Fruit fly (Drosophila melanogaster) whole organism, wandering third instar larva: ENCODE data around the gene CAH4.

Experiments
- CG32264 ChIP-seq: fragments of 200-800 bp; sonication (Bioruptor generic); optimal IDR thresholded peaks from 2 replicates; lab custom pipeline; 2016; ENCODE audit warnings: missing biosample characterization, missing genetic modification characterization
- CG9705 ChIP-seq: fragments of 200-800 bp; sonication (Bioruptor generic); optimal IDR thresholded peaks from 2 replicates; lab custom pipeline; 2018; ENCODE audit warnings: missing biosample characterization, mild to moderate bottlenecking, missing genetic modification characterization
- CrebA ChIP-seq: fragments of 200-800 bp; sonication (Bioruptor generic); optimal IDR thresholded peaks from 2 replicates; lab custom pipeline; 2016; ENCODE audit warnings: missing biosample characterization, mild to moderate bottlenecking, missing genetic modification characterization, borderline replicate concordance
- Dfd ChIP-seq: fragments of >200 bp; optimal IDR thresholded peaks from 2 replicates; lab custom pipeline; 2017; ENCODE audit warnings: missing biosample characterization, missing genetic modification characterization
- GATAd ChIP-seq: sonication (Bioruptor generic); optimal IDR thresholded peaks from 2 replicates; lab custom pipeline; 2016; ENCODE audit warnings: missing biosample characterization, missing genetic modification characterization
- HLH106 ChIP-seq: fragments of 200-800 bp; optimal IDR thresholded peaks from 3 replicates; lab custom pipeline; 2019; ENCODE audit warnings: missing biosample characterization, mild to moderate bottlenecking, missing genetic modification characterization, moderate library complexity
- Hnf4 ChIP-seq: fragments of 200-800 bp; sonication (Bioruptor generic); optimal IDR thresholded peaks from 2 replicates; lab custom pipeline; 2016; ENCODE audit warnings: missing biosample characterization, mild to moderate bottlenecking, missing genetic modification characterization
- Hr78 ChIP-seq: fragments of >200 bp; optimal IDR thresholded peaks from 2 replicates; lab custom pipeline; 2017; ENCODE audit warnings: missing biosample characterization, missing genetic modification characterization
- Jra ChIP-seq: sonication (Bioruptor generic); optimal IDR thresholded peaks from 2 replicates; lab custom pipeline; 2016; ENCODE audit warnings: missing biosample characterization, missing genetic modification characterization
- Mio ChIP-seq: sonication (Bioruptor generic); optimal IDR thresholded peaks from 2 replicates; lab custom pipeline; 2016; ENCODE audit warnings: missing biosample characterization, missing genetic modification characterization
- N ChIP-seq: fragments of >200 bp; optimal IDR thresholded peaks from 2 replicates; lab custom pipeline; 2018; ENCODE audit warnings: missing biosample characterization, missing external identifiers, missing genetic modification characterization
- OdsH ChIP-seq: fragments of 200-800 bp; sonication (Bioruptor generic); optimal IDR thresholded peaks from 2 replicates; lab custom pipeline; 2016; ENCODE audit warnings: missing biosample characterization, mild to moderate bottlenecking, missing genetic modification characterization
- Rel ChIP-seq, 2 experiments: fragments of 200-800 bp; sonication (Bioruptor generic) in 1 of 2; optimal IDR thresholded peaks; 2 replicates in 1 of 2; 3 replicates in 1 of 2; lab custom pipeline; 2016 to 2019; ENCODE audit warnings: mild to moderate bottlenecking in 2 of 2, missing biosample characterization in 2 of 2, missing genetic modification characterization in 2 of 2, moderate library complexity in 1 of 2
- Vsx2 ChIP-seq: fragments of 200-300, 225-300 bp; sonication (Bioruptor generic); optimal IDR thresholded peaks from 2 replicates; lab custom pipeline; 2018; ENCODE audit warnings: missing biosample characterization, missing genetic modification characterization; ENCODE audit not compliant: partially characterized antibody
- br ChIP-seq: fragments of 200-800 bp; sonication (Bioruptor generic); optimal IDR thresholded peaks from 2 replicates; lab custom pipeline; 2016; ENCODE audit warnings: missing biosample characterization, missing genetic modification characterization
- brk ChIP-seq: fragments of 200-800 bp; sonication (Bioruptor generic); optimal IDR thresholded peaks from 2 replicates; lab custom pipeline; 2016; ENCODE audit warnings: missing biosample characterization, mild to moderate bottlenecking, missing genetic modification characterization
- dl ChIP-seq, 2 experiments: fragments of 175-275, 200-275 bp in 1 of 2; fragments of 200-275 bp in 1 of 2; sonication (Bioruptor generic); optimal IDR thresholded peaks; lab custom pipeline; 2018; ENCODE audit warnings: mild to moderate bottlenecking in 2 of 2, missing biosample characterization in 2 of 2, missing genetic modification characterization in 2 of 2, moderate library complexity in 2 of 2; ENCODE audit not compliant: partially characterized antibody in 2 of 2, insufficient read depth in 1 of 2
- dmrt93B ChIP-seq: fragments of 200-800 bp; sonication (Bioruptor generic); optimal IDR thresholded peaks from 2 replicates; lab custom pipeline; 2018; ENCODE audit warnings: missing biosample characterization, mild to moderate bottlenecking, missing genetic modification characterization
- ey ChIP-seq: fragments of 200-800 bp; sonication (Bioruptor generic); optimal IDR thresholded peaks from 2 replicates; lab custom pipeline; 2016; ENCODE audit warnings: missing biosample characterization, missing genetic modification characterization
- fru ChIP-seq: fragments of 200-800 bp; sonication (Bioruptor generic); optimal IDR thresholded peaks from 3 replicates; lab custom pipeline; 2016; ENCODE audit warnings: missing biosample characterization, mild to moderate bottlenecking, missing genetic modification characterization
- h ChIP-seq: fragments of 200-800 bp; sonication (Bioruptor generic); optimal IDR thresholded peaks from 3 replicates; lab custom pipeline; 2016; ENCODE audit warnings: missing biosample characterization, mild to moderate bottlenecking, missing genetic modification characterization
- jim ChIP-seq: fragments of 175-275, 200-325 bp; sonication (Bioruptor generic); optimal IDR thresholded peaks from 2 replicates; lab custom pipeline; 2016; ENCODE audit warnings: missing biosample characterization, mild to moderate bottlenecking, missing genetic modification characterization
- lola ChIP-seq: fragments of >200 bp; optimal IDR thresholded peaks from 2 replicates; lab custom pipeline; 2017; ENCODE audit warnings: missing biosample characterization, missing genetic modification characterization
- pan ChIP-seq: fragments of >200 bp; optimal IDR thresholded peaks from 2 replicates; lab custom pipeline; 2017
- psq ChIP-seq: fragments of 200-800 bp; sonication (Bioruptor generic); optimal IDR thresholded peaks from 3 replicates; lab custom pipeline; 2017; ENCODE audit warnings: missing biosample characterization, mild to moderate bottlenecking, missing genetic modification characterization, moderate library complexity
- rgr ChIP-seq: fragments of 200-800 bp; sonication (Bioruptor generic); optimal IDR thresholded peaks from 3 replicates; lab custom pipeline; 2016; ENCODE audit warnings: missing biosample characterization, mild to moderate bottlenecking, missing genetic modification characterization
- sage ChIP-seq: fragments of 200-800 bp; sonication (Bioruptor generic); optimal IDR thresholded peaks from 2 replicates; lab custom pipeline; 2016; ENCODE audit warnings: missing biosample characterization, mild to moderate bottlenecking, missing genetic modification characterization
- sv ChIP-seq: fragments of 200-800 bp; sonication (Bioruptor generic); optimal IDR thresholded peaks from 3 replicates; lab custom pipeline; 2016; ENCODE audit warnings: missing biosample characterization, missing genetic modification characterization
- usp ChIP-seq: fragments of >200 bp; optimal IDR thresholded peaks from 2 replicates; lab custom pipeline; 2017; ENCODE audit warnings: missing biosample characterization, missing genetic modification characterization
- woc ChIP-seq: sonication (Bioruptor generic); optimal IDR thresholded peaks from 2 replicates; lab custom pipeline; 2016; ENCODE audit warnings: missing biosample characterization, mild to moderate bottlenecking, missing genetic modification characterization

The CAH4 gene

DNA sequence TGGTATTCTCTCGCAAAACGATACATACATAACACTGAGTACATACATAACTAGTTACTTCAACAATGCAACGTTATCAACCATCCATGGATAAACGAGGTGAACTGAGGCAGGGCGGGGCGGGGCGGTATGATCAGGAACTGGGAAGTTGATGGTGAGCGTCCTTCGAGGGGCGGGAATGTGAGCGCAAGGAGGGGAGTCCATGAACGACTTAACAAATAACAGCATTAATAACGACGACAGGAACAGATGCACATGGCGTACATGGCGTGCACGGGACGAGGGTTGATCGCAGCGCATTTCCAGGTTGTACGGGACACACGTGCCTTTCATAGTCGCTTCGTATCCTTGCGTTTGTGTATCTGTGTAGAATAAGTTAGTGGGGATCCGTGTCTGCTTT, 10.6 kb upstream of the CAH4 start:
- TF ChIP-seq br (GFP tag; lab: Kevin White, UChicago) (no peak), CG32264 (GFP tag; lab: Kevin White, UChicago) (no peak), ey (GFP tag; lab: Kevin White, UChicago) (no peak), OdsH (GFP tag; lab: Kevin White, UChicago) (no peak), Hnf4 (GFP tag; lab: Kevin White, UChicago) (no peak), sv (no peak), Dfd (GFP tag; lab: Kevin White, UChicago) (no peak), psq (no peak), rgr (GFP tag; lab: Kevin White, UChicago) (no peak), jim (GFP tag; lab: Kevin White, UChicago) (no peak), Rel (GFP tag; optimal IDR thresholded peaks at IDR 0.05; lab: Kevin White, UChicago) (no peak), Rel (tag; optimal IDR thresholded peaks at IDR 0.05; lab: Kevin White, UChicago) (no peak), Mio (GFP tag; lab: Kevin White, UChicago) (no peak), Vsx2 (GFP tag; lab: Kevin White, UChicago) (no peak), dl (GFP tag; optimal IDR thresholded peaks at IDR 0.05; lab: Kevin White, UChicago; ENCODE audit: insufficient read depth in 1 of 2, partially characterized antibody in 2 of 2) (no peak), brk (GFP tag; lab: Kevin White, UChicago) (no peak), pan (lab: Kevin White, UChicago) (no peak), CG9705 (GFP tag; lab: Kevin White, UChicago) (no peak), h (no peak)
- TF ChIP-seq, all 38 proteins: peak for 0

DNA sequence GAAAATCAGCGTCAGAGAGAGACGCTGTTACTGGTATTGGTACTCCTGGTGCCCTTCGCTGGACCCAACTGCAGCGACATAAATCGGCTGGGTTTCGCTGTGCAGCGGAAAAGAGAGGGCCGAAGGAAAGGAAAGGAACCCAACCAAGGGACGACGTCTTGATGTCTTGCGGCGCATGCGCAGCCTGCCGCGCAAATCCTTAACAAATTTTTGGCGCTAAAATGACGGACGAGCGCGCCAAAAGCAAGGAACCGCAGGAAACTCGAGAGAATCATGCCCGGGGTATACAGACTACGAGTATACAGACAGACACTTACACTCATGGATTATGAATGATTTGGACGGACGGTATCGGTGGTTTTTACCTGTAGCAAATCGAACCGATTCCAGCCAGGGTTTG, 9.6 kb upstream of the CAH4 start:
- TF ChIP-seq brk (GFP tag; lab: Kevin White, UChicago): no peak
- no peak for TF ChIP-seq usp (GFP tag; lab: Kevin White, UChicago)
- no peak for TF ChIP-seq fru
- no peak for TF ChIP-seq Hnf4 (GFP tag; lab: Kevin White, UChicago)
- TF ChIP-seq rgr (GFP tag; lab: Kevin White, UChicago): no peak
- no peak for TF ChIP-seq woc
- no peak for TF ChIP-seq Jra (GFP tag; lab: Kevin White, UChicago)
- TF ChIP-seq Hr78: no peak
- no peak for TF ChIP-seq br (GFP tag; lab: Kevin White, UChicago)
- no peak for TF ChIP-seq Mio (GFP tag; lab: Kevin White, UChicago)
- no peak for TF ChIP-seq Rel (GFP tag; optimal IDR thresholded peaks at IDR 0.05; lab: Kevin White, UChicago)
- no peak for TF ChIP-seq Rel (tag; optimal IDR thresholded peaks at IDR 0.05; lab: Kevin White, UChicago)
- no peak for TF ChIP-seq pan (lab: Kevin White, UChicago)
- no peak for TF ChIP-seq N (GFP tag; lab: Kevin White, UChicago)
- TF ChIP-seq lola (GFP tag; lab: Kevin White, UChicago): no peak
- TF ChIP-seq Vsx2 (GFP tag; lab: Kevin White, UChicago): no peak
- TF ChIP-seq sv: no peak

DNA sequence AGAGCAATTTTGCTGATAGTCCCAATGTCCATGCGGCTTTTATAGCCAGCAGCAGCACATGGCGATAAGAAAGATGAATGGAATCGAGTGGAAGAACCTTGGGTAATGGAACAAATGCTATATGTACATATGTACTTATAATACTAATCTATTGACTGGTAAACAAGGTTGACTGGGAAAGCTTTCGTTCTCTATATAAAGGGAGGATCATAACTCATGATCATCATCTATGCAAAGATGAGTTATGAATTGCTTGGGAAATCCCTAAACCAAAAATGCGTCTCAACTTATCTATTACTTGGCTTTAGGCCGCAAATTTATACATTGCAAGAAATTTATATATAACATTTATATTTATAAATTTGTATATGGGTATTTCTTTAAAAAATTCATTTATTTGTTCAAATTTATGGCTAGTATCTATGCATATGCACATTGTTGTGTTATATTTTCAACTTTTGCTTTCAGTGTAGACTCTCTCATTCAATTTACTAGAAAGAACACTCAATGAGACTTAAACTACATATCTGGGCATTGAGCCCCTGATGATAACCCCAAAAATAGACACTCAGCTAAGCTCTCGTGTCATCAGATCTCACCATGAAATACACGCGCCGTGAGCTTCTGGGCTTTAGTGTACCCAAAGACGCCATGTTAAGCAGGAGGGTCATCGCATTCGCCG, 7.5 kb upstream of the CAH4 start, which contains the start of the genes Srg1 and Elal:
TSS of gene Srg1 (minus strand) at position 14 of the 682 bp plus-strand sequence.
TSS of gene Elal (plus strand) at position 632 of the 682 bp plus-strand sequence.
- no peak for TF ChIP-seq Rel (GFP tag; optimal IDR thresholded peaks at IDR 0.05; lab: Kevin White, UChicago)
- TF ChIP-seq Rel (tag; optimal IDR thresholded peaks at IDR 0.05; lab: Kevin White, UChicago): peak; percentile 73
- no peak for TF ChIP-seq Mio (GFP tag; lab: Kevin White, UChicago)

DNA sequence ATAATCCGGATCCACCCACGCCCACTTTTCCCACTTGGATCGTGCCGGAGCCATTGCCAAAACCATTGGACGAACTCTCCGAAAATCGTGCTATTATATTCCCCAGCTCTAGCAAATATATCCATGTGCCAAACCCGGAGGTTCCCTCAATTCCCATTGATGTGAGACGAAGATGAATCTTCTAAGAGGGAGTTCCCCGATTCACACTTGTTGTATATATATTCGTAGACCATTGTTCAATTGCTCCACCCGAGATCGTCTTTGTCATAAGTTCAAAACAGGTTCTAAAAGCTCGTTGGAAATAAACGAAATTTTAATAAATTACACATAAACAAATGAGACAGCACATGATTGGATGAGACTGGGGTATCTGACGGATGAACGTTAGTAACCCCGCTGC, 6.5 kb upstream of the CAH4 start:
- TF ChIP-seq Rel (GFP tag; optimal IDR thresholded peaks at IDR 0.05; lab: Kevin White, UChicago) (no peak), Rel (tag; optimal IDR thresholded peaks at IDR 0.05; lab: Kevin White, UChicago) (peak; percentile 96), dmrt93B (GFP tag; lab: Kevin White, UChicago) (no peak)
- TF ChIP-seq, all 38 proteins: peak for 1

DNA sequence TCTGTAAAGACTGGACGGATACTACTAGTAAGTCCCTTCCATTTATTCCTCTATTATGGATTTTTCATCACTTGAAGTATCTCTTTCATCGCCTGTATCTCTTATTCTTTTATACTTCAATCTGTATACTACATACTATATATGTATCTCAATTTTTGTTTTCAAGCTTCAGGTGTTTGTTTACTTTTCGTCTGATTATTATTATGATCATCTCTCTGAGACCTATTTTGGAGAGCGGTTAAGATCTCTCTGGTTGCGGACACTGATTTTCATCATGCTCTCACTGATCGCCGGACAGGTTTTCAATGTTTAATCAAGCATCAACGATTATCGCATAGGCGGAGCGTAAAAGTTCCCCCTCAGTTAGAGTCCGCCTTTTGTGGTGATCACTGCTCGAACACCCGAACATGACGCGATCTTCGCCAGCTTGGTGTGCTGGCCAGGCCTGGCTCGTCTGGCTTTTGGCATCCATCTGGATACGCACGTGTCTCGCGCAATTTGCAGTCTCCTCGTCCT, 5.3 kb upstream of the CAH4 start, which contains the start of gene CG7016:
TSS of gene CG7016 (plus strand) at position 358 of the 516 bp plus-strand sequence.
- TF ChIP-seq woc (no peak), Rel (GFP tag; optimal IDR thresholded peaks at IDR 0.05; lab: Kevin White, UChicago) (no peak), Rel (tag; optimal IDR thresholded peaks at IDR 0.05; lab: Kevin White, UChicago) (peak; percentile 93), OdsH (GFP tag; lab: Kevin White, UChicago) (no peak)
- TF ChIP-seq, all 38 proteins: peak for 1

DNA sequence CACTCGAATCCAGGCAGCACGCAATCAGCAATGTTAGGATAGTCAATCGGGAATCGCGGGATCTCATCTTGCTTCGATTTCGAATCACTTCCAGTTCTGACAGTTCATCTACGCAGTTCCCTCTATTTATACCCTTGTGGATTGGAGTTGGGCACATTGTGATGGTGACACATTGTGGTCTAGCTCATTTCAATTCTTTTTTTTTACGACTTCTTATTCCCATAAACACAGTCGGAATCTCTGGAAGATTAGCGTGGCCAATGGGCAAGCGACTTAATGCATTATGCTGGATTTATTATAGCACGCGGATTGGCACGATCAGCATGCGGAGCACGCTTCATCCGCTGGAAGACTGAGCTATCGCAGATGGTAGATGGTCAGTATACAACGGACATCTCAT, 4.7 kb upstream of the CAH4 start, which contains the start of gene CG13640:
TSS of gene CG13640 (minus strand) at position 101 of the 400 bp plus-strand sequence.
- TF ChIP-seq sage (GFP tag; lab: Kevin White, UChicago) (no peak), rgr (GFP tag; lab: Kevin White, UChicago) (no peak), GATAd (GFP tag; lab: Kevin White, UChicago) (no peak), CrebA (no peak), psq (no peak), h (no peak), HLH106 (tag; lab: Kevin White, UChicago) (no peak)
- TF ChIP-seq, all 38 proteins: peak for 0
